Worm (Caenorhabditis elegans) whole organism, young adult: Measurements from ENCODE around the gene Y45F10C.6.

Experiments
- T07F8.4 ChIP-seq: sonication (generic microtip); optimal IDR thresholded peaks from 2 replicates; lab custom pipeline; 2016; ENCODE audit warnings: mild to moderate bottlenecking, missing genetic modification characterization, moderate library complexity, missing compliant biosample characterization
- Y79H2A.3 ChIP-seq: fragments of 200-800 bp; sonication (Bioruptor generic); conservative IDR thresholded peaks from 2 replicates; pipeline ENCODE4 v1.3.6; 2022; ENCODE audit warnings: missing genetic modification reagents, missing genetic modification characterization, missing compliant biosample characterization
- ceh-40 ChIP-seq: fragments of 200-800 bp; sonication (Bioruptor generic); IDR thresholded peaks from 2 replicates; pipeline ENCODE4 v1.3.6; 2022; ENCODE audit warnings: missing genetic modification characterization, missing compliant biosample characterization
- die-1 ChIP-seq: sonication (generic microtip); optimal IDR thresholded peaks from 2 replicates; lab custom pipeline; 2016; ENCODE audit warnings: missing genotype, mild to moderate bottlenecking, missing genetic modification characterization, missing compliant biosample characterization
- dpff-1 ChIP-seq: sonication (generic microtip); optimal IDR thresholded peaks from 2 replicates; lab custom pipeline; 2017; ENCODE audit warnings: mild to moderate bottlenecking, missing genetic modification characterization, missing compliant biosample characterization
- ets-4 ChIP-seq: fragments of 200-800 bp; sonication (Bioruptor generic); optimal IDR thresholded peaks from 2 replicates; lab custom pipeline; 2018; ENCODE audit warnings: mild to moderate bottlenecking, missing genetic modification characterization, missing compliant biosample characterization
- lsl-1 ChIP-seq: fragments of 200-800 bp; sonication (Bioruptor generic); optimal IDR thresholded peaks from 2 replicates; lab custom pipeline; 2018; ENCODE audit warnings: mild to moderate bottlenecking, missing genetic modification characterization, moderate library complexity, missing compliant biosample characterization

DNA sequence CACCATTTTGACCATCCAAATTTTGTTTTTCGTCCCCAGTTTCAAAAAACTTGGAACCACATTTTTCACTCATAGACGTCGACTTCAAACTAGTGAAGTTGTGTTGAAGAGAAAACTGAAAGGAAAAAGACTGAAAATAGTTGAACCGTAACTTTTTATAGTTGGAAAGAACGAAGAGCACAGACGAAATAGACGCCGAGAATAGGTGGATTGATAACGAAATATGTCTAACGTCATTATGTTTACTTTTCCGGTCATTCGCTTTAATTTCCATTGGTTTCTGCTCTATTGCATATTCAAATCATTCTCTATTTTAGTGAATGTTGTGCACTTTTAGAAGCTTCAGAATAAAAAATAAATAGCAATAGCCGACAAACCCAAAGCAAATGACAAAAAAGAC lies 42.4 kb upstream of the Y45F10C.6 start, which contains the start of gene C08F11.13:
- no peak for TF ChIP-seq T07F8.4 (tag; lab: Kevin White, UChicago)
- no peak for TF ChIP-seq Y79H2A.3 (GFP tag; lab: Robert Waterston, UW)
- TF ChIP-seq dpff-1 (tag; lab: Kevin White, UChicago): no peak
- TF ChIP-seq ets-4 (GFP tag; lab: Kevin White, UChicago): no peak
- TF ChIP-seq lsl-1: no peak
- no peak for TF ChIP-seq ceh-40 (GFP tag; lab: Robert Waterston, UW)
- TF ChIP-seq die-1 (tag; lab: Kevin White, UChicago): no peak
